Worm (Caenorhabditis elegans) whole organism, young adult: Measurements from ENCODE around the gene vdac-1.

Experiments
- B0261.1 ChIP-seq: sonication (generic microtip); optimal IDR thresholded peaks from 2 replicates; lab custom pipeline; 2016; ENCODE audit warnings: mild to moderate bottlenecking, missing genetic modification characterization, moderate library complexity, missing compliant biosample characterization
- C06A6.2 ChIP-seq: fragments of 200-800 bp; sonication (Bioruptor generic); conservative IDR thresholded peaks from 2 replicates; pipeline ENCODE4 v1.3.6; 2022; ENCODE audit warnings: missing genetic modification characterization, missing compliant biosample characterization
- F22D6.2 ChIP-seq: sonication (generic microtip); optimal IDR thresholded peaks from 2 replicates; lab custom pipeline; 2016; ENCODE audit warnings: mild to moderate bottlenecking, missing genetic modification characterization, missing compliant biosample characterization
- F37B4.10 ChIP-seq: fragments of 200-800 bp; sonication (Bioruptor generic); IDR thresholded peaks from 2 replicates; pipeline ENCODE4 v1.3.6; 2022; ENCODE audit warnings: missing genetic modification characterization, missing compliant biosample characterization
- F49E8.2 ChIP-seq: sonication (generic microtip); optimal IDR thresholded peaks from 3 replicates; lab custom pipeline; 2017; ENCODE audit warnings: missing genetic modification characterization, mild to moderate bottlenecking, missing compliant biosample characterization, antibody characterized with exemption, moderate library complexity; ENCODE audit not compliant: insufficient read depth
- F52B5.7 ChIP-seq: sonication (generic microtip); optimal IDR thresholded peaks from 2 replicates; lab custom pipeline; 2016; ENCODE audit warnings: mild to moderate bottlenecking, missing genetic modification characterization, missing compliant biosample characterization
- Y53F4B.3 ChIP-seq: fragments of 200-800 bp; sonication (Bioruptor generic); IDR thresholded peaks from 2 replicates; pipeline ENCODE4 v1.3.6; 2022; ENCODE audit warnings: missing genetic modification reagents, missing genetic modification characterization, missing compliant biosample characterization
- ZK185.1 ChIP-seq: sonication (generic microtip); optimal IDR thresholded peaks from 2 replicates; lab custom pipeline; 2016; ENCODE audit warnings: mild to moderate bottlenecking, missing genetic modification characterization, missing compliant biosample characterization; ENCODE audit not compliant: poor library complexity, severe bottlenecking
- athp-1 ChIP-seq: sonication (generic microtip); optimal IDR thresholded peaks from 2 replicates; lab custom pipeline; 2017; ENCODE audit warnings: mild to moderate bottlenecking, missing genetic modification characterization, missing compliant biosample characterization
- attf-3 ChIP-seq: fragments of 200-800 bp; sonication (Bioruptor generic); conservative IDR thresholded peaks from 2 replicates; pipeline ENCODE4 v1.3.6; 2022; ENCODE audit warnings: missing genetic modification reagents, missing genetic modification characterization, missing compliant biosample characterization
- attf-5 ChIP-seq: fragments of 200-800 bp; sonication (Bioruptor generic); optimal IDR thresholded peaks from 2 replicates; lab custom pipeline; 2018; ENCODE audit warnings: mild to moderate bottlenecking, missing genetic modification characterization, missing compliant biosample characterization
- attf-6 ChIP-seq: fragments of 200-800 bp; sonication (Bioruptor generic); IDR thresholded peaks from 2 replicates; pipeline ENCODE4 v1.3.6; 2022; ENCODE audit warnings: missing genetic modification reagents, missing genetic modification characterization, missing compliant biosample characterization
- bed-1 ChIP-seq: fragments of 200-800 bp; sonication (Bioruptor generic); IDR thresholded peaks from 2 replicates; pipeline ENCODE4 v1.3.6; 2022; ENCODE audit warnings: missing genetic modification reagents, missing genetic modification characterization, missing compliant biosample characterization
- bed-2 ChIP-seq: fragments of 200-800 bp; sonication (Bioruptor generic); IDR thresholded peaks from 2 replicates; pipeline ENCODE4 v1.3.6; 2022; ENCODE audit warnings: missing genetic modification reagents, missing genetic modification characterization, missing compliant biosample characterization
- ceh-91 ChIP-seq: fragments of 200-800 bp; sonication (Bioruptor generic); IDR thresholded peaks from 2 replicates; pipeline ENCODE4 v1.3.6; 2022; ENCODE audit warnings: missing genetic modification reagents, missing genetic modification characterization, missing compliant biosample characterization
- die-1 ChIP-seq: sonication (generic microtip); optimal IDR thresholded peaks from 2 replicates; lab custom pipeline; 2016; ENCODE audit warnings: missing genotype, mild to moderate bottlenecking, missing genetic modification characterization, missing compliant biosample characterization
- egl-18 ChIP-seq: fragments of 200-800 bp; sonication (Bioruptor generic); IDR thresholded peaks from 2 replicates; pipeline ENCODE4 v1.3.6; 2022; ENCODE audit warnings: missing genetic modification reagents, missing genetic modification characterization, missing compliant biosample characterization
- egl-44 ChIP-seq: fragments of 200-800 bp; sonication (Bioruptor generic); IDR thresholded peaks from 2 replicates; pipeline ENCODE4 v1.3.6; 2022; ENCODE audit warnings: missing genetic modification reagents, missing genetic modification characterization, missing compliant biosample characterization
- ets-4 ChIP-seq: fragments of 200-800 bp; sonication (Bioruptor generic); optimal IDR thresholded peaks from 2 replicates; lab custom pipeline; 2018; ENCODE audit warnings: mild to moderate bottlenecking, missing genetic modification characterization, missing compliant biosample characterization
- him-1 ChIP-seq: sonication (generic microtip); optimal IDR thresholded peaks from 2 replicates; lab custom pipeline; 2016; ENCODE audit warnings: missing genotype, missing genetic modification reagents, missing genetic modification characterization, missing compliant biosample characterization
- hlh-12 ChIP-seq: sonication (generic microtip); optimal IDR thresholded peaks from 2 replicates; lab custom pipeline; 2016; ENCODE audit warnings: missing genetic modification characterization, missing compliant biosample characterization
- hmg-1.2 ChIP-seq: fragments of 200-800 bp; sonication (Bioruptor generic); IDR thresholded peaks from 2 replicates; pipeline ENCODE4 v1.3.6; 2022; ENCODE audit warnings: missing genetic modification reagents, missing genetic modification characterization, missing compliant biosample characterization
- let-526 ChIP-seq: fragments of 200-800 bp; sonication (Bioruptor generic); IDR thresholded peaks from 2 replicates; pipeline ENCODE4 v1.3.6; 2022; ENCODE audit warnings: missing genetic modification reagents, missing genetic modification characterization, missing compliant biosample characterization
- lin-26 ChIP-seq: fragments of 200-800 bp; sonication (Bioruptor generic); IDR thresholded peaks from 2 replicates; pipeline ENCODE4 v1.3.6; 2022; ENCODE audit warnings: missing genetic modification reagents, missing genetic modification characterization, missing compliant biosample characterization
- mes-4 ChIP-seq: sonication (generic microtip); optimal IDR thresholded peaks from 2 replicates; lab custom pipeline; 2016; ENCODE audit warnings: missing genotype, missing genetic modification characterization, missing compliant biosample characterization
- mxl-1 ChIP-seq: sonication (generic microtip); optimal IDR thresholded peaks from 2 replicates; lab custom pipeline; 2016; ENCODE audit warnings: missing genetic modification characterization, missing compliant biosample characterization
- nfya-2 ChIP-seq: fragments of 200-800 bp; sonication (Bioruptor generic); IDR thresholded peaks from 2 replicates; pipeline ENCODE4 v1.3.6; 2022; ENCODE audit warnings: missing genetic modification reagents, missing genetic modification characterization, missing compliant biosample characterization
- nhr-179 ChIP-seq: sonication (generic microtip); optimal IDR thresholded peaks from 2 replicates; lab custom pipeline; 2016; ENCODE audit warnings: mild to moderate bottlenecking, missing genetic modification characterization, missing compliant biosample characterization
- nhr-80 ChIP-seq: sonication (generic microtip); optimal IDR thresholded peaks from 2 replicates; lab custom pipeline; 2016; ENCODE audit warnings: missing genetic modification characterization, missing compliant biosample characterization
- nhr-90 ChIP-seq: sonication (generic microtip); optimal IDR thresholded peaks from 2 replicates; lab custom pipeline; 2016; ENCODE audit warnings: missing genotype, mild to moderate bottlenecking, missing genetic modification characterization, missing compliant biosample characterization
- rec-8 ChIP-seq, 2 experiments: sonication (generic microtip); optimal IDR thresholded peaks; 2 replicates each; lab custom pipeline; 2016; ENCODE audit warnings: mild to moderate bottlenecking in 2 of 2, missing genetic modification characterization in 2 of 2, missing genetic modification reagents in 2 of 2, missing genotype in 2 of 2, missing biosample characterization in 1 of 2, missing compliant biosample characterization in 1 of 2, moderate library complexity in 1 of 2
- repo-1 ChIP-seq: sonication (generic microtip); optimal IDR thresholded peaks from 2 replicates; lab custom pipeline; 2017; ENCODE audit warnings: mild to moderate bottlenecking, missing genetic modification characterization, missing compliant biosample characterization
- rpc-1 ChIP-seq, 2 experiments: fragments of 150-350 bp in 1 of 2; sonication (generic microtip) in 1 of 2; optimal IDR thresholded peaks; 2 replicates each; lab custom pipeline; 2014 to 2018; ENCODE audit warnings: missing biosample characterization in 1 of 2, missing genetic modification characterization in 1 of 2, missing genetic modification reagents in 1 of 2, missing genotype in 1 of 2
- snpc-1.1 ChIP-seq: sonication (generic microtip); optimal IDR thresholded peaks from 2 replicates; lab custom pipeline; 2017; ENCODE audit warnings: missing genetic modification characterization, mild to moderate bottlenecking, missing compliant biosample characterization, antibody characterized with exemption, moderate library complexity, missing genotype, missing genetic modification reagents; ENCODE audit not compliant: insufficient read depth
- snpc-3.4 ChIP-seq: sonication (generic microtip); optimal IDR thresholded peaks from 2 replicates; lab custom pipeline; 2017; ENCODE audit warnings: missing genetic modification characterization, mild to moderate bottlenecking, missing compliant biosample characterization, antibody characterized with exemption, moderate library complexity, missing genotype, missing genetic modification reagents
- snpc-4 ChIP-seq, 5 experiments: fragments of 150-350 bp in 1 of 5; sonication (generic microtip) in 4 of 5; optimal IDR thresholded peaks; 2 replicates each; lab custom pipeline; 2014 to 2018; ENCODE audit warnings: missing genetic modification characterization in 5 of 5, missing biosample characterization in 3 of 5, antibody characterized with exemption in 2 of 5, mild to moderate bottlenecking in 2 of 5, missing compliant biosample characterization in 2 of 5, missing genotype in 2 of 5, moderate library complexity in 2 of 5, missing genetic modification reagents in 1 of 5
- tbp1 ChIP-seq: fragments of 200-800 bp; sonication (Bioruptor generic); optimal IDR thresholded peaks from 2 replicates; lab custom pipeline; 2018; ENCODE audit warnings: mild to moderate bottlenecking, missing genetic modification characterization, missing compliant biosample characterization
- ztf-18 ChIP-seq: sonication (generic microtip); optimal IDR thresholded peaks from 2 replicates; lab custom pipeline; 2016; ENCODE audit warnings: missing genotype, mild to moderate bottlenecking, missing genetic modification characterization, missing compliant biosample characterization

Gene vdac-1

ce11 chrIV:7500924-7501323 is 6.8 kb downstream of the vdac-1 start:
- TF ChIP-seq bed-1 (GFP tag; lab: Robert Waterston, UW) (no peak), C06A6.2 (GFP tag; lab: Robert Waterston, UW) (no peak), athp-1 (tag; lab: Kevin White, UChicago) (no peak), nhr-179 (no peak), egl-44 (no peak), egl-18 (GFP tag; lab: Robert Waterston, UW) (no peak), nhr-90 (tag; lab: Kevin White, UChicago) (no peak)
- TF ChIP-seq, all 124 proteins: peak for 0

DNA sequence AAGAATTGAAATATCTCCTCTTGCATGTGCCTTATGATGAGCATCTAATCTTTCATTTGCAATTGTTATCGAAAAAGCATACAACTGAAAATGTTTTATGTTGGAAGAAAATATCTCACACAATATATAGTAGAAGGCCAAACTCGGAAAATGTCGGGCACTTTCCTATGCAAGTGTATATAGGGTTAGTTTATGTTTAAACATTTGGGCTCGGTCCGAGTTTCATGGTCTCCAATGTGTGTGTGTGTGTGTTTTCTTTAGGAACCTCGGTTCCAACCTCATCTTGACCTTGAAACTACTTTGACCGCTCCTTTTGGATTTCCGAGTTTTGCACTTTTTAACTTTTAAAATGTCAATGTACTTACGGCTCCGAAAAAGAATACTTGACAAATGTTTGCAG is 8.4 kb downstream of the vdac-1 start:
- TF ChIP-seq die-1 (tag; lab: Kevin White, UChicago), result peak; percentile 68
- TF ChIP-seq rec-8 (tag; optimal IDR thresholded peaks at IDR 0.05; lab: Kevin White, UChicago), result peak in 1 of 2 experiments; percentile 12
- TF ChIP-seq hlh-12 (tag; lab: Kevin White, UChicago), result no peak
- TF ChIP-seq hmg-1.2, result peak; percentile 81
- peak; percentile 51 for TF ChIP-seq B0261.1 (tag; lab: Kevin White, UChicago)
- peak; percentile 47 for TF ChIP-seq nhr-90 (tag; lab: Kevin White, UChicago)
- TF ChIP-seq him-1 (tag; lab: Kevin White, UChicago), result peak; percentile 46
- no peak for TF ChIP-seq F37B4.10 (GFP tag; lab: Robert Waterston, UW)
- TF ChIP-seq snpc-4 (GFP tag; optimal IDR thresholded peaks at IDR 0.05; lab: Kevin White, UChicago), result peak; percentile 73
- TF ChIP-seq snpc-4 (tag; optimal IDR thresholded peaks at IDR 0.05; lab: Kevin White, UChicago), result peak in 3 of 4 experiments; percentile 90 to 96 (median 93)
- no peak for TF ChIP-seq F52B5.7 (tag; lab: Kevin White, UChicago)
- no peak for TF ChIP-seq bed-2 (GFP tag; lab: Robert Waterston, UW)
- no peak for TF ChIP-seq nfya-2 (GFP tag; lab: Robert Waterston, UW)
- peak; percentile 83 for TF ChIP-seq tbp1
- no peak for TF ChIP-seq ets-4
- TF ChIP-seq ceh-91 (GFP tag; lab: Robert Waterston, UW), result no peak
- peak; percentile 67 for TF ChIP-seq snpc-3.4 (tag; lab: Kevin White, UChicago)
- no peak for TF ChIP-seq repo-1
- peak; percentile 10 for TF ChIP-seq mes-4 (tag; lab: Kevin White, UChicago)
- TF ChIP-seq attf-3 (GFP tag; lab: Robert Waterston, UW), result no peak
- no peak for TF ChIP-seq F22D6.2 (tag; lab: Kevin White, UChicago)
- TF ChIP-seq rpc-1 (optimal IDR thresholded peaks at IDR 0.05; lab: Kevin White, UChicago), result peak; percentile 62
- TF ChIP-seq rpc-1 (tag; optimal IDR thresholded peaks at IDR 0.05; lab: Kevin White, UChicago), result peak; percentile 82
- peak; percentile 91 for TF ChIP-seq snpc-1.1
- TF ChIP-seq F49E8.2 (tag; lab: Kevin White, UChicago), result no peak
- no peak for TF ChIP-seq nhr-80 (tag; lab: Kevin White, UChicago)
- peak; percentile 14 for TF ChIP-seq mxl-1
- no peak for TF ChIP-seq let-526 (GFP tag; lab: Robert Waterston, UW)
- TF ChIP-seq Y53F4B.3 (GFP tag; lab: Robert Waterston, UW), result no peak
- peak; percentile 17 for TF ChIP-seq ztf-18 (tag; lab: Kevin White, UChicago)
- TF ChIP-seq ZK185.1 (tag; lab: Kevin White, UChicago), result peak; percentile 7
- peak; percentile 91 for TF ChIP-seq lin-26 (GFP tag; lab: Robert Waterston, UW)
- TF ChIP-seq attf-6 (GFP tag; lab: Robert Waterston, UW), result no peak
- peak; percentile 20 for TF ChIP-seq attf-5
